Fruit fly (Drosophila melanogaster): ENCODE measurements around the gene Dyrk2.
A peak's percentile ranks its signal among the peaks of the same experiment; 100 is the strongest.

The Dyrk2 gene

dm6 chr2L:14203798-14204398 is 30.0 kb downstream of the Dyrk2 start:
- TF ChIP-seq dmrt93B (GFP tag; optimal IDR thresholded peaks at IDR 0.05) (no peak), Hr78 (GFP tag; optimal IDR thresholded peaks at IDR 0.05) (no peak), psq (GFP tag; optimal IDR thresholded peaks at IDR 0.05) (no peak), fru (GFP tag; optimal IDR thresholded peaks at IDR 0.05) (no peak), Hnf4 (GFP tag; optimal IDR thresholded peaks at IDR 0.05) (no peak), ey (GFP tag; optimal IDR thresholded peaks at IDR 0.05) (no peak), Vsx2 (GFP tag; optimal IDR thresholded peaks at IDR 0.05; ENCODE audit: partially characterized antibody) (no peak), lola (GFP tag; optimal IDR thresholded peaks at IDR 0.05) (no peak), dsf (GFP tag; optimal IDR thresholded peaks at IDR 0.05; ENCODE audit: borderline replicate concordance) (no peak), sv (GFP tag; optimal IDR thresholded peaks at IDR 0.05) (no peak), CG9705 (GFP tag; optimal IDR thresholded peaks at IDR 0.05) (no peak), OdsH (GFP tag; optimal IDR thresholded peaks at IDR 0.05) (no peak), sage (GFP tag; optimal IDR thresholded peaks at IDR 0.05) (no peak)

dm6 chr2L:14200393-14200792 is 33.5 kb downstream of the Dyrk2 start:
- TF ChIP-seq psq (GFP tag; optimal IDR thresholded peaks at IDR 0.05) (no peak), lola (GFP tag; optimal IDR thresholded peaks at IDR 0.05) (no peak), Dfd (GFP tag; optimal IDR thresholded peaks at IDR 0.05) (no peak), fru (GFP tag; optimal IDR thresholded peaks at IDR 0.05) (no peak), CrebA (GFP tag; optimal IDR thresholded peaks at IDR 0.05; ENCODE audit: borderline replicate concordance) (no peak), usp (GFP tag; optimal IDR thresholded peaks at IDR 0.05) (no peak), HLH106 (tag; optimal IDR thresholded peaks at IDR 0.05) (no peak)

DNA sequence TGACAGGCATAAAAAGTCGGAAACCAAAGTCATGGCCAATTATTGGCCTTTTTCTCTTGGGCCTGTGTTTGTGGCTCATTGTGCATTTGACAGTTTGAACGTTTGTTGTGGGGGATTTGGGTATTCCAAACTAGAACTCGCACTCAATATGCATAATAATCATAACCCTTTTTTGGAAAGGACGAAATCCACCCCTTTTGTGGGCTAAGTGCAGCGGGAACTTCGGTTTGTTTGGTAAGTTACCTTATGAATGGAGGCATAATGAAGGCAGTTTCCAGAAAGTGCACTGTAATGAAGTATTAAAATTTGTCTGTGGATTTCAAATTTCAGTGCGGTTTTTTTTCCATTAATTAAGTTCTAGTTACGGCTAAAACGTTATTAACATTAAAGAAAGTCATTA is 35.6 kb downstream of the Dyrk2 start:
- no peak for TF ChIP-seq Vsx2 (GFP tag; optimal IDR thresholded peaks at IDR 0.05; ENCODE audit: partially characterized antibody)

DNA sequence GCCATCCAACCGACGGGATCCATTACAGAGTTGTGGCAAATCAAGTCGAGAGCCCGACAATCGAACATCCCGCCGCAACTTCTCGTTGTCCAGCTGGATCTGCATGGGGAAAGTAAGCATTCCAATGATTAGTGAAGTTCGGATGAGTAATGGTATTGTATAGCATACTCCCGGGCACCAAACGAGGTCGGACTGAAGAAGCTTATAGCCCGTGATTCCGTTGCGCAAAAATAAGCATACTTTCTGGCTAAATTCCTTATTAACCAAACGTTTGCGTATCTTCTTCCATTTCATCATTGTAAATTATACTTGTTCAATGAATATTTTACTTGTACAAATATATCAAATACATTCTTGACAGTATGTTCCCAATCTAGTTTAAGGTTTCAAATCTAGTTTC is 36.7 kb downstream of the Dyrk2 start:
- peak; percentile 67 for TF ChIP-seq Myc (optimal IDR thresholded peaks at IDR 0.05)
- no peak for TF ChIP-seq br (GFP tag; optimal IDR thresholded peaks at IDR 0.05)
- TF ChIP-seq GATAd (GFP tag; optimal IDR thresholded peaks at IDR 0.05), result no peak
- peak; percentile 80 for TF ChIP-seq N (GFP tag; optimal IDR thresholded peaks at IDR 0.05)

dm6 chr2L:14182896-14183550 is 50.9 kb downstream of the Dyrk2 start:
- TF ChIP-seq HLH106 (tag; optimal IDR thresholded peaks at IDR 0.05) (no peak), Mio (GFP tag; optimal IDR thresholded peaks at IDR 0.05) (no peak), sv (GFP tag; optimal IDR thresholded peaks at IDR 0.05) (no peak), Dfd (GFP tag; optimal IDR thresholded peaks at IDR 0.05) (no peak), psq (GFP tag; optimal IDR thresholded peaks at IDR 0.05) (no peak), sage (GFP tag; optimal IDR thresholded peaks at IDR 0.05) (no peak), OdsH (GFP tag; optimal IDR thresholded peaks at IDR 0.05) (no peak), CG32264 (GFP tag; optimal IDR thresholded peaks at IDR 0.05) (no peak), usp (GFP tag; optimal IDR thresholded peaks at IDR 0.05) (no peak), fru (GFP tag; optimal IDR thresholded peaks at IDR 0.05) (no peak), Sp1 (GFP tag; optimal IDR thresholded peaks at IDR 0.05) (no peak), dmrt93B (GFP tag; optimal IDR thresholded peaks at IDR 0.05) (no peak), Hnf4 (GFP tag; optimal IDR thresholded peaks at IDR 0.05) (no peak), Vsx2 (GFP tag; optimal IDR thresholded peaks at IDR 0.05; ENCODE audit: partially characterized antibody) (no peak), Hr83 (GFP tag; optimal IDR thresholded peaks at IDR 0.05; ENCODE audit: poor library complexity, severe bottlenecking) (no peak), GATAd (GFP tag; optimal IDR thresholded peaks at IDR 0.05) (no peak), Abd-B (GFP tag; optimal IDR thresholded peaks at IDR 0.05) (no peak), dl (GFP tag; optimal IDR thresholded peaks at IDR 0.05; ENCODE audit: insufficient read depth in 1 of 2, partially characterized antibody in 2 of 2) (no peak), Hr78 (GFP tag; optimal IDR thresholded peaks at IDR 0.05) (no peak), jim (GFP tag; optimal IDR thresholded peaks at IDR 0.05) (no peak)

DNA sequence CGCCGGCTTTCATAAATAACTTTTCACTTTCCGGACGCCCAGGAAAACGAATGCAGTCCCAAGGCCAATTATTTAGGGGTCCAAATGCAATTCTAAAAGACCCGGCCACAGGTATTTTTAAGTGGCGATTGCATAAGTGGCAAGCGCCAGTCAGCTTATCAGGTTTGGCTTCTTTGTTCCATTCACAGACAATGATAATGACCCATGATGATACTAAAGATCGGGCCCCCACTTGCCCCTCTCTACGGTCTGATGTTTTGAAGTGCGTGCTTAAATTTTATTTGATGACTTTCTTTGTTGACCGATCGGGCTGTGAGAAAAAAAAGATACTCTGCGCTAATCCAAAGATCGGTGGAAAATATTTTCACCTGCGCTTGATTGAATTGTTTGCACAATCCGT is 52.1 kb downstream of the Dyrk2 start:
- TF ChIP-seq Hnf4 (GFP tag; optimal IDR thresholded peaks at IDR 0.05) (no peak), h (GFP tag; optimal IDR thresholded peaks at IDR 0.05) (no peak), sage (GFP tag; optimal IDR thresholded peaks at IDR 0.05) (no peak), CG32264 (GFP tag; optimal IDR thresholded peaks at IDR 0.05) (no peak), dmrt93B (GFP tag; optimal IDR thresholded peaks at IDR 0.05) (no peak), sv (GFP tag; optimal IDR thresholded peaks at IDR 0.05) (no peak), dsf (GFP tag; optimal IDR thresholded peaks at IDR 0.05; ENCODE audit: borderline replicate concordance) (no peak), GATAd (GFP tag; optimal IDR thresholded peaks at IDR 0.05) (no peak), pan (optimal IDR thresholded peaks at IDR 0.05) (no peak), CrebA (GFP tag; optimal IDR thresholded peaks at IDR 0.05; ENCODE audit: borderline replicate concordance) (no peak), Hr83 (GFP tag; optimal IDR thresholded peaks at IDR 0.05; ENCODE audit: poor library complexity, severe bottlenecking) (no peak), br (GFP tag; optimal IDR thresholded peaks at IDR 0.05) (no peak)
